Fruit fly (Drosophila melanogaster): ENCODE data around the gene Pen.

DNA sequence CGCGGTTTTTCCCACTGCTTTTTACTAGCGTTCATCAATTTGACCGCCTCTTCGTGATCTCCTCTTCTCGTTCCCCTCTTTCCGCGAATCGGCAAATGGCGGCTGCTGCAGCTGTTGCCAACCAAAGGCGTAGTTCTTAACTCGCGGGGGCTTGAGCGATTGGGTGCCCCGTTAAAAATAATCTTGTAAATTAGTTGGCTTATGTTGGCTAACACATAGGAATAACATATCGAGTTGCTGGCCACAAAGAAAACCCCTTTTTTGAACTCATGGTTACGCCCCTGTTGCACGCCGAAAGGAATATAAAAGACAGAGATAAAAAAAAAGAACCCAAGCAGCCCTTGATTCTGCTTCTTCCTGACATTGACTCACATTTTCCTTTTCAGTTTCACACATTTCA lies 536 bp downstream of the Pen start:
- TF ChIP-seq CTCF (optimal IDR thresholded peaks at IDR 0.05) (no peak), CG8478 (optimal IDR thresholded peaks at IDR 0.05) (no peak)
